Fruit fly (Drosophila melanogaster) whole organism, adult: ENCODE results near the gene Ugt36D1.

Experiments
- CG11617 ChIP-seq: fragments of 200-800 bp; sonication (Bioruptor generic); optimal IDR thresholded peaks from 2 replicates; lab custom pipeline; 2017; ENCODE audit warnings: mild to moderate bottlenecking, missing biosample characterization, missing genetic modification reagents, missing genetic modification characterization
- CG12768 ChIP-seq: fragments of 200-800 bp; sonication (Bioruptor generic); optimal IDR thresholded peaks from 2 replicates; lab custom pipeline; 2017; ENCODE audit warnings: missing biosample characterization, missing genetic modification characterization, mild to moderate bottlenecking, moderate library complexity, missing genetic modification reagents
- CG14711 ChIP-seq: fragments of 200-800 bp; sonication (Bioruptor generic); optimal IDR thresholded peaks from 2 replicates; lab custom pipeline; 2018; ENCODE audit warnings: missing biosample characterization, mild to moderate bottlenecking, missing genetic modification characterization, moderate library complexity
- CG1620 ChIP-seq: fragments of 200-800 bp; sonication (Bioruptor generic); optimal IDR thresholded peaks from 2 replicates; lab custom pipeline; 2016; ENCODE audit warnings: missing biosample characterization, missing genetic modification characterization
- CG33017 ChIP-seq: fragments of 200-800 bp; sonication (Bioruptor generic); optimal IDR thresholded peaks from 2 replicates; lab custom pipeline; 2018; ENCODE audit warnings: missing biosample characterization, mild to moderate bottlenecking, missing genetic modification characterization, moderate library complexity
- CG5204 ChIP-seq: fragments of 200-800 bp; sonication (Bioruptor generic); optimal IDR thresholded peaks from 2 replicates; lab custom pipeline; 2016; ENCODE audit warnings: missing biosample characterization, missing genetic modification characterization
- CG7045 ChIP-seq: fragments of 200-800 bp; sonication (Bioruptor generic); optimal IDR thresholded peaks from 2 replicates; lab custom pipeline; 2017; ENCODE audit warnings: missing biosample characterization, mild to moderate bottlenecking, missing genetic modification characterization
- CG7101 ChIP-seq: fragments of 200-800 bp; sonication (Bioruptor generic); optimal IDR thresholded peaks from 2 replicates; lab custom pipeline; 2018; ENCODE audit warnings: missing biosample characterization, mild to moderate bottlenecking, missing genetic modification characterization, moderate library complexity
- Clk ChIP-seq: fragments of 200-800 bp; sonication (Bioruptor generic); optimal IDR thresholded peaks from 2 replicates; lab custom pipeline; 2017; ENCODE audit warnings: missing biosample characterization, missing genetic modification characterization
- Crg-1 ChIP-seq: fragments of 200-800 bp; sonication (Bioruptor generic); optimal IDR thresholded peaks from 2 replicates; lab custom pipeline; 2016; ENCODE audit warnings: missing biosample characterization, missing genetic modification characterization
- Hr96 ChIP-seq: fragments of 200-800 bp; sonication (Bioruptor generic); optimal IDR thresholded peaks from 2 replicates; lab custom pipeline; 2016; ENCODE audit warnings: missing biosample characterization, missing genetic modification characterization
- Mnt ChIP-seq: fragments of 200-800 bp; sonication (Bioruptor generic); optimal IDR thresholded peaks from 2 replicates; lab custom pipeline; 2016; ENCODE audit warnings: missing biosample characterization, mild to moderate bottlenecking, missing genetic modification characterization
- bab1 ChIP-seq: fragments of 200-800 bp; sonication (Bioruptor generic); optimal IDR thresholded peaks from 3 replicates; lab custom pipeline; 2019; ENCODE audit warnings: missing biosample characterization, mild to moderate bottlenecking, missing genetic modification characterization, moderate library complexity
- cic ChIP-seq: fragments of 200-800 bp; sonication (Bioruptor generic); optimal IDR thresholded peaks from 2 replicates; lab custom pipeline; 2017; ENCODE audit warnings: missing biosample characterization, mild to moderate bottlenecking, missing genetic modification characterization, moderate library complexity
- cnc ChIP-seq, 2 experiments: fragments of >200 bp; optimal IDR thresholded peaks; 2 replicates each; lab custom pipeline; 2017
- kay ChIP-seq: fragments of 200-800 bp; sonication (Bioruptor generic); peaks from one replicate; lab custom pipeline; 2016; ENCODE audit warnings: missing biosample characterization, missing genetic modification characterization, borderline replicate concordance
- ovo ChIP-seq: fragments of 200-800 bp; sonication (Bioruptor generic); optimal IDR thresholded peaks from 2 replicates; lab custom pipeline; 2016; ENCODE audit warnings: missing biosample characterization, missing genetic modification characterization
- pad ChIP-seq: fragments of 200-800 bp; sonication (Bioruptor generic); optimal IDR thresholded peaks from 3 replicates; lab custom pipeline; 2017; ENCODE audit warnings: missing biosample characterization, missing genetic modification characterization, mild to moderate bottlenecking, moderate library complexity, missing genetic modification reagents
- tj ChIP-seq: fragments of 200-800 bp; sonication (Bioruptor generic); optimal IDR thresholded peaks from 3 replicates; lab custom pipeline; 2017; ENCODE audit warnings: missing biosample characterization, mild to moderate bottlenecking, missing genetic modification characterization, moderate library complexity
- toe ChIP-seq: fragments of 200-800 bp; sonication (Bioruptor generic); optimal IDR thresholded peaks from 2 replicates; lab custom pipeline; 2016; ENCODE audit warnings: missing biosample characterization, missing genetic modification characterization

Gene Ugt36D1

DNA sequence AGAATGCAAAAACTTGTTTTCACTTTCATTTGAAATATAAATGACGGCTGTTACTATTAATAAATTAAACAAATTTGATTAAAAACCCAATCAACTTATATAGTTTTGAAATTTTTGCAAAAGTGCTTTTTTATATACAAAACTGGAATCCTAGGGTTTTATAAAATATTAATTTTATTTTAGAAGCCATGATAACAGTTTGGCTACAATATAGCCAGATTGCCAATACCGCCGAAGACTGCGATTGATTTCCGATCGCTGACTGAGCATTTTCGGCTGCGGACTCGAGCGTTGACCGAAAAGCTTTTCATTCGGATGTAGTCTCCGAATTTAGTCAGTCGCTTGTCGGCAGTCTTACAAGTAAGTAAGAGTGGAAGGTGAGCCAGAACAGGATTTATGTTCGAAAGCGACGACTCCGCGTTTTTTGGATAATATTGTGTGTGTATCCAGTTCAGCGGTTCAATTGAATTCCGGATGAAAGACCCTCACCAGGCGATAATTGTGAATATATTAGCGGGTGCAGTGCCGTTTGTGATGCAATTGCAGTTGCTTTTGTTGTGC is at the start of gene Ugt36D1:
TSS of gene Ugt36D1 (plus strand) at position 306 of the 561 bp plus-strand sequence.
- TF ChIP-seq CG11617 (GFP tag; lab: Kevin White, UChicago) (peak; percentile 80), CG1620 (GFP tag; lab: Kevin White, UChicago) (no peak), Crg-1 (GFP tag; lab: Kevin White, UChicago) (no peak), bab1 (GFP tag; lab: Kevin White, UChicago) (peak; percentile 11), ovo (no peak), CG12768 (no peak), Clk (GFP tag; lab: Kevin White, UChicago) (no peak), CG5204 (GFP tag; lab: Kevin White, UChicago) (no peak), pad (GFP tag; lab: Kevin White, UChicago) (no peak), CG14711 (no peak), cnc (optimal IDR thresholded peaks at IDR 0.05; lab: Kevin White, UChicago) (no peak), CG33017 (peak; percentile 0), toe (GFP tag; lab: Kevin White, UChicago) (no peak), Hr96 (GFP tag; lab: Kevin White, UChicago) (peak; percentile 27), CG7101 (tag; lab: Kevin White, UChicago) (peak; percentile 5), Mnt (peak; percentile 20), cic (GFP tag; lab: Kevin White, UChicago) (no peak), CG7045 (no peak), tj (GFP tag; lab: Kevin White, UChicago) (peak; percentile 94), kay (peak; percentile 86)

DNA sequence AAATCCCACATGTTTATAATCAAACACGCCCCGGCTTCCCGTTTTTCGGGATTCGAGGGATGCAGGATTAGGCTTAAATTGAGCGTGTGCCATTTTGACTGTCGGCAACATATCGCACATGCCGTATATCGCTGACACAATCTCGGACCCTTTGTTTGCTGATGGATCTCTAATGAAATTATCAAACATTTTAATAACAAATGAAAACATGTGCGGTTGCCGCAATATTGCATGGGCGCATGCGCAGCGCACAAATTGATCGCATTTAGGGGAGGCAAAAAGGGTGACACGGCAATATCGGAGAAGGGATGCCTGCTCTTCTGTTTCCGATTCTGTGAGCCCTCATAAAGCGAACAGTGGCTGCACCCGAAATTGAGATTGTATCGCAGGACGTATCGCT is 48.1 kb upstream of the Ugt36D1 start:
- TF ChIP-seq CG7101 (tag; lab: Kevin White, UChicago), result no peak
- no peak for TF ChIP-seq CG5204 (GFP tag; lab: Kevin White, UChicago)
- no peak for TF ChIP-seq Mnt
- TF ChIP-seq CG1620 (GFP tag; lab: Kevin White, UChicago), result no peak
- no peak for TF ChIP-seq CG33017
- TF ChIP-seq kay, result no peak
- TF ChIP-seq tj (GFP tag; lab: Kevin White, UChicago), result no peak
- no peak for TF ChIP-seq ovo
- no peak for TF ChIP-seq Hr96 (GFP tag; lab: Kevin White, UChicago)
- TF ChIP-seq cnc (optimal IDR thresholded peaks at IDR 0.05; lab: Kevin White, UChicago), result no peak
- no peak for TF ChIP-seq toe (GFP tag; lab: Kevin White, UChicago)
- no peak for TF ChIP-seq CG14711

DNA sequence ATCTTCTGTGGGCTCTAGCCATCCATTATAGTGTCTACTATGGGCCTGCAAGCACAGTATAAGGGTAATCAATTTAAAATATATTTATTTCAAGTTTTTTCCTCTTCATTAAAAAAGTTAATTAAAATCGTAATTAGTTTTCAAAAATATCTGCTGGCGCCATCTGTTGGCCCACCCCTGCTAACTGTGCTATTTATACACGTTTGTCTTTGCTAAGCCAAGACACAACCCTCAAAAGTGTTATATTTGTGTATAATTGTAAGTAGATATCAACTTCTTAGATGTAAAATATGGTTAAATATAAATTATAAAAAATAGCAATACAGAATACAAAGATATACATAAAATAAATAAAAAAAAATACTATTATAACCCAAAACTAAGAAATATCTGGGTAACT is 46.8 kb upstream of the Ugt36D1 start:
- peak; percentile 9 for TF ChIP-seq kay
- TF ChIP-seq CG5204 (GFP tag; lab: Kevin White, UChicago), result no peak
- peak; percentile 3 for TF ChIP-seq pad (GFP tag; lab: Kevin White, UChicago)

DNA sequence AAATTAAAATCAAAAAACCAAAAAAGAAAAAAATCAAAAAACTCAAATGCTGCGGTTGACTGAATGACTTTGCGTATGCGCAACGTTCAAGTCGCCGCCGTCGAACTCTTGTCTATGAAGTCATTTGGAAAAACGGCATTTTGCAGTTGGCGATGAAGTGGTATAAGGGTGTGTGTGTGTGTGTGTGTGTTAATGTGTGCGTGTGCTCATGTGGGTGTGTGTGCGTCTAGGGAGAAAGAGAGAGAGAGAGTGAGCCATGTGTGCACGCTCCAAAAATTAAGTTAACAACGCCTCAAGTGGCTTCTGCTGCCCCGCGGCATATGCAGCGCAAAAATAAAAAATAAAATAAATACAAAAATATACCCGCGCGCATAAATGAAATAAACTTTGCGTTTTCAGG is 45.9 kb upstream of the Ugt36D1 start:
- TF ChIP-seq CG12768, result no peak
- no peak for TF ChIP-seq Hr96 (GFP tag; lab: Kevin White, UChicago)
- TF ChIP-seq CG11617 (GFP tag; lab: Kevin White, UChicago), result no peak

DNA sequence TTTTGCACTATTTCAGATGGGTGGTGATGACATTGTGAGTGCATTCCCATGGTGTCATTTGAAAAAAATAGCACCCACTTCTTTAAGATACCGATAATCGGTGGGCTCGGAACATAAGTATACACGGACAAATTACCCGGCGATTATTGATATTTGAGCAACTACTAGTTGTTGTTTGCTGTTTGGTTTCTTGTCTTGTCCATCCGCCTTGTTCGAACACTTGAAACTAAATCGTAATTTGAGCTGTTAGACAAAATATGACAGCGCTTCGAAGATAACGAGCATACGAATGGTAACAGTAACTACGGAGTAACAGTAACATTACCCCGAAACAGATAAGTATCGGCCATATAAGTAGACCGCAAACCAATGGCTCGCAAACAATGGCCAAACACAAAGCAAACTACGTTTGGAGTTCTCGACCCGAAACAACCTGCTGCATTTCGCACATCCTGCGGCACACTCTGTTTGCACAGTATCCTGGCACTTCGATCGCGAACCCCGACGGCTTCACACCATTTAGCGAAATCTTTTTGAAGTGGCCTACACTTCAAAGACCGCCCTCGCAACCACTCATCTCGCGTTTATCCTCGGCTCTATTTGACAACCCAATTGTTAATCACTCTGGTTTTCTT is 42.3 kb upstream of the Ugt36D1 start:
- TF ChIP-seq CG14711, result no peak
- no peak for TF ChIP-seq CG11617 (GFP tag; lab: Kevin White, UChicago)
- no peak for TF ChIP-seq toe (GFP tag; lab: Kevin White, UChicago)
- TF ChIP-seq cnc (optimal IDR thresholded peaks at IDR 0.05; lab: Kevin White, UChicago), result no peak
- TF ChIP-seq CG7101 (tag; lab: Kevin White, UChicago), result no peak
- no peak for TF ChIP-seq ovo
- peak; percentile 8 for TF ChIP-seq kay

DNA sequence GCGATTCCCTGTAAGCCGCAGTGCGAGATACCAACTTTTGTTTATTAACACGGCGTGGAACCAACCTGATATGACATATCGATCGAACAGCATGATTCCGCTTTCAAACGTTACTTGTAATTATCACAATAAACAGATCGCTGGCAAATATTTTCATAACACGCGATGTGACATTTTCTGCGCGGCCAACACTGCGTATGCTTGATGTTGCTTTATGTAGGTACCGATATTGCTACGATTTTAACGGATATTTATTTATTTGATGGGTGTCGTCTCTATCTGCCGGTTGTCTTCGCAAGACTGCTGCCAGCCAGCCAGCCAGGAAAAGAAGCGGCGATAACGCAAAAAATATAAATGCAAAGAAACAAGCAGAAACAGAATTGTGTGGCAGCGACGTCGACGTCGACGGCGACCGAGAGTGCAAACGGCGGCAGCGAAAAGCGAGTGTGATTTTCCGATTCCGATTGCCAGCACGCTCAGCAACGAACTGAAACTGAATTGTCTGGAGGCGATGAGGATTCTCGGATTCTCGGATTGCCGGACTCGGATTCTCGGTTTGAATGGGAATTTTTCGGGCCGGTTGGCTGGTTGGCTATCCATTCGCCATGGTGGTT is 41.0 kb upstream of the Ugt36D1 start:
- TF ChIP-seq toe (GFP tag; lab: Kevin White, UChicago) (no peak), Mnt (no peak), Clk (GFP tag; lab: Kevin White, UChicago) (no peak), CG1620 (GFP tag; lab: Kevin White, UChicago) (no peak), pad (GFP tag; lab: Kevin White, UChicago) (no peak), cic (GFP tag; lab: Kevin White, UChicago) (no peak), cnc (optimal IDR thresholded peaks at IDR 0.05; lab: Kevin White, UChicago) (no peak), CG7045 (no peak), CG33017 (no peak), CG5204 (GFP tag; lab: Kevin White, UChicago) (no peak), Hr96 (GFP tag; lab: Kevin White, UChicago) (no peak), CG11617 (GFP tag; lab: Kevin White, UChicago) (no peak)

DNA sequence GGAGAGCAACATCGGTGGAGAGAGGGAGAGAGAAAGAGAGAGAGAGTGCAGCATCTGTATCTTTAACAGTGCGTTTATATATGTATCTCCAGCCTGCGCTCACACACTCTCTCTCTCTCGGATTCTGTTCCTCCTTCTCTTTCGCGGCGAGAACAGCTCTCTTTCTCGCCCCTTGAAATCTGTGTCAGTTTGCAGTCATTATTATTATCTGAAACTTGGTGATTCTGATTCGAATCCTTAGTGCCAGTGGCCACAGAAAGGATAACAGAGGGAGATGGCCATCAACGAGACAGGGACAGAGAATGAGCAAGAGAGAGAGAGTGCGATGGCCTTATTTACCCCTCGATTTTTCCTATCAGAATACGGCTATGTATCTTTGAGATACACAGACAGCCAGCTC is 40.4 kb upstream of the Ugt36D1 start:
- TF ChIP-seq pad (GFP tag; lab: Kevin White, UChicago), result peak; percentile 15
- no peak for TF ChIP-seq cnc (optimal IDR thresholded peaks at IDR 0.05; lab: Kevin White, UChicago)
